Fruit fly (Drosophila melanogaster) whole organism, embryonic: ENCODE data around the gene dob.
A peak's percentile ranks its signal among the peaks of the same experiment; 100 is the strongest.

Experiments used
- Atf3 ChIP-seq: fragments of 200-800 bp; sonication (Bioruptor generic); optimal IDR thresholded peaks from 3 replicates; lab custom pipeline; 2016; ENCODE audit warnings: missing biosample characterization, missing genetic modification characterization
- CG10274 ChIP-seq: fragments of 200-800 bp; sonication (Bioruptor generic); optimal IDR thresholded peaks from 3 replicates; lab custom pipeline; 2017; ENCODE audit warnings: missing biosample characterization, mild to moderate bottlenecking, missing genetic modification characterization
- CG11560 ChIP-seq: fragments of 200-800 bp; sonication (Bioruptor generic); IDR thresholded peaks from 3 replicates; pipeline ENCODE4 v1.3.6; 2022; ENCODE audit warnings: missing biosample characterization, missing genetic modification characterization
- CG13624 ChIP-seq: fragments of 200-800 bp; sonication (Bioruptor generic); optimal IDR thresholded peaks from 2 replicates; lab custom pipeline; 2016; ENCODE audit warnings: missing biosample characterization, missing genetic modification characterization
- CG14710 ChIP-seq: fragments of 200-800 bp; sonication (Bioruptor generic); optimal IDR thresholded peaks from 3 replicates; lab custom pipeline; 2019; ENCODE audit warnings: missing biosample characterization, mild to moderate bottlenecking, missing genetic modification characterization, moderate library complexity
- CG15479 ChIP-seq: fragments of 200-800 bp; sonication (Bioruptor generic); optimal IDR thresholded peaks from 3 replicates; lab custom pipeline; 2019; ENCODE audit warnings: missing biosample characterization, mild to moderate bottlenecking, missing genetic modification characterization, moderate library complexity
- CG17912 ChIP-seq: fragments of 200-800 bp; sonication (Bioruptor generic); optimal IDR thresholded peaks from 2 replicates; lab custom pipeline; 2018; ENCODE audit warnings: missing biosample characterization, mild to moderate bottlenecking, missing genetic modification characterization
- CG1832 ChIP-seq: fragments of 200-800 bp; sonication (Bioruptor generic); optimal IDR thresholded peaks from 2 replicates; lab custom pipeline; 2017; ENCODE audit warnings: missing biosample characterization, mild to moderate bottlenecking, missing genetic modification characterization, inconsistent platforms
- CG2116 ChIP-seq: fragments of 200-800 bp; sonication (Bioruptor generic); optimal IDR thresholded peaks from 3 replicates; lab custom pipeline; 2018; ENCODE audit warnings: missing biosample characterization, mild to moderate bottlenecking, missing genetic modification characterization
- CG30403 ChIP-seq: fragments of 200-800 bp; sonication (Bioruptor generic); optimal IDR thresholded peaks from 3 replicates; lab custom pipeline; 2016; ENCODE audit warnings: missing biosample characterization, missing genetic modification characterization
- CG32532 ChIP-seq: fragments of 200-800 bp; sonication (Bioruptor generic); IDR thresholded peaks from 2 replicates; pipeline ENCODE4 v1.3.6; 2022; ENCODE audit warnings: missing biosample characterization, missing genetic modification characterization
- CG4854 ChIP-seq: fragments of 200-800 bp; sonication (Bioruptor generic); optimal IDR thresholded peaks from 2 replicates; lab custom pipeline; 2016; ENCODE audit warnings: missing biosample characterization, missing genetic modification characterization, inconsistent platforms
- CG7987 ChIP-seq: fragments of 200-800 bp; sonication (Bioruptor generic); optimal IDR thresholded peaks from 2 replicates; lab custom pipeline; 2018; ENCODE audit warnings: missing biosample characterization, mild to moderate bottlenecking, missing genetic modification characterization, moderate library complexity
- Chrac-16 ChIP-seq: fragments of 200-800 bp; sonication (Bioruptor generic); optimal IDR thresholded peaks from 3 replicates; lab custom pipeline; 2016; ENCODE audit warnings: missing biosample characterization, missing genetic modification characterization
- D19A ChIP-seq: fragments of 200-800 bp; optimal IDR thresholded peaks from 3 replicates; lab custom pipeline; 2019; ENCODE audit warnings: missing biosample characterization, mild to moderate bottlenecking, missing genetic modification characterization, moderate library complexity
- Dbx ChIP-seq: fragments of 200-800 bp; sonication (Bioruptor generic); IDR thresholded peaks from 3 replicates; pipeline ENCODE4 v1.3.6; 2022; ENCODE audit warnings: missing biosample characterization, missing genetic modification characterization
- Doc3 ChIP-seq: fragments of 200-800 bp; sonication (Bioruptor generic); IDR thresholded peaks from 3 replicates; pipeline ENCODE4 v1.3.6; 2022; ENCODE audit warnings: missing biosample characterization, missing genetic modification characterization; ENCODE audit not compliant: partially characterized antibody
- Drgx ChIP-seq: fragments of 200-800 bp; sonication (Bioruptor generic); IDR thresholded peaks from 2 replicates; pipeline ENCODE4 v1.3.6; 2022; ENCODE audit warnings: missing biosample characterization, missing genetic modification characterization
- Eip74EF ChIP-seq, 2 experiments: fragments of 200-800 bp in 1 of 2; fragments of >200 bp in 1 of 2; sonication (Bioruptor generic) in 1 of 2; optimal IDR thresholded peaks; 2 replicates each; lab custom pipeline; 2017 to 2019; ENCODE audit warnings: missing biosample characterization in 2 of 2, missing genetic modification characterization in 2 of 2, mild to moderate bottlenecking in 1 of 2, moderate library complexity in 1 of 2
- Ets65A ChIP-seq: fragments of 200-800 bp; sonication (Bioruptor generic); peaks from one replicate; lab custom pipeline; 2016; ENCODE audit warnings: missing biosample characterization, missing genetic modification characterization
- Gug ChIP-seq: fragments of 200-800 bp; sonication (Bioruptor generic); IDR thresholded peaks from 4 replicates; pipeline ENCODE4 v1.3.6; 2022; ENCODE audit warnings: missing biosample characterization, missing genetic modification characterization
- Oaz ChIP-seq: fragments of 200-800 bp; sonication (Bioruptor generic); IDR thresholded peaks from 2 replicates; pipeline ENCODE4 v1.3.6; 2022; ENCODE audit warnings: missing biosample characterization, missing genetic modification characterization
- PHDP ChIP-seq: fragments of 200-800 bp; sonication (Bioruptor generic); optimal IDR thresholded peaks from 3 replicates; lab custom pipeline; 2018; ENCODE audit warnings: missing biosample characterization, mild to moderate bottlenecking, missing genetic modification characterization, moderate library complexity
- Ptx1 ChIP-seq: fragments of 200-800 bp; sonication (Bioruptor generic); IDR thresholded peaks from 2 replicates; pipeline ENCODE4 v1.3.6; 2022; ENCODE audit warnings: missing biosample characterization, missing genetic modification characterization
- Sin3A ChIP-seq: fragments of >200 bp; optimal IDR thresholded peaks from 2 replicates; lab custom pipeline; 2018
- Spps ChIP-seq: fragments of 200-800 bp; sonication (Bioruptor generic); optimal IDR thresholded peaks from 2 replicates; lab custom pipeline; 2018; ENCODE audit warnings: missing biosample characterization, mild to moderate bottlenecking, missing genetic modification characterization
- Stat92E ChIP-seq, 3 experiments: fragments of >200 bp in 2 of 3; fragments of 200-800 bp in 1 of 3; sonication (Bioruptor generic) in 1 of 3; optimal IDR thresholded peaks; 2 replicates each; lab custom pipeline; 2017 to 2019; ENCODE audit warnings: missing biosample characterization in 3 of 3, missing genetic modification characterization in 3 of 3, mild to moderate bottlenecking in 1 of 3, moderate library complexity in 1 of 3
- abd-A ChIP-seq: fragments of 200-800 bp; sonication (Bioruptor generic); optimal IDR thresholded peaks from 3 replicates; lab custom pipeline; 2019; ENCODE audit warnings: missing biosample characterization, mild to moderate bottlenecking, missing genetic modification characterization, moderate library complexity
- bcd ChIP-seq: fragments of 200-800 bp; sonication (Bioruptor generic); optimal IDR thresholded peaks from 2 replicates; lab custom pipeline; 2017; ENCODE audit warnings: missing biosample characterization, mild to moderate bottlenecking, missing genetic modification characterization
- caup ChIP-seq: fragments of 200-800 bp; sonication (Bioruptor generic); optimal IDR thresholded peaks from 3 replicates; lab custom pipeline; 2017; ENCODE audit warnings: missing biosample characterization, mild to moderate bottlenecking, missing genetic modification characterization, moderate library complexity; ENCODE audit not compliant: severe bottlenecking
- ci ChIP-seq: fragments of 200-800 bp; sonication (Bioruptor generic); IDR thresholded peaks from 3 replicates; pipeline ENCODE4 v1.3.6; 2022; ENCODE audit warnings: missing biosample characterization, missing genetic modification characterization
- corto ChIP-seq: fragments of 200-800 bp; sonication (Bioruptor generic); optimal IDR thresholded peaks from 2 replicates; lab custom pipeline; 2016; ENCODE audit warnings: missing biosample characterization, mild to moderate bottlenecking, missing genetic modification characterization, moderate library complexity
- cwo ChIP-seq: fragments of 200-800 bp; sonication (Bioruptor generic); optimal IDR thresholded peaks from 3 replicates; lab custom pipeline; 2017; ENCODE audit warnings: missing biosample characterization, missing genetic modification characterization, mild to moderate bottlenecking, moderate library complexity, missing genetic modification reagents
- danr ChIP-seq: fragments of 200-800 bp; sonication (Bioruptor generic); IDR thresholded peaks from 2 replicates; pipeline ENCODE4 v1.3.6; 2022; ENCODE audit warnings: missing biosample characterization, missing genetic modification characterization
- dati ChIP-seq: fragments of 200-800 bp; sonication (Bioruptor generic); IDR thresholded peaks from 2 replicates; pipeline ENCODE4 v1.3.6; 2022; ENCODE audit warnings: missing biosample characterization, missing genetic modification characterization
- ham ChIP-seq: fragments of 200-800 bp; sonication (Bioruptor generic); IDR thresholded peaks from 2 replicates; pipeline ENCODE4 v1.3.6; 2022; ENCODE audit warnings: missing biosample characterization, missing genetic modification characterization
- hb ChIP-seq: fragments of 200-800 bp; sonication (Bioruptor generic); IDR thresholded peaks from 3 replicates; pipeline ENCODE4 v1.3.6; 2022; ENCODE audit warnings: missing biosample characterization, missing genetic modification characterization; ENCODE audit not compliant: partially characterized antibody
- insv ChIP-seq, 2 experiments: fragments of 200-800 bp; sonication (Bioruptor generic); optimal IDR thresholded peaks; 3 replicates each; lab custom pipeline; 2016 to 2018; ENCODE audit warnings: missing biosample characterization in 2 of 2, missing genetic modification characterization in 2 of 2
- nerfin-2 ChIP-seq: fragments of 200-800 bp; sonication (Bioruptor generic); IDR thresholded peaks from 2 replicates; pipeline ENCODE4 v1.3.6; 2022; ENCODE audit warnings: missing biosample characterization, missing genetic modification characterization; ENCODE audit not compliant: partially characterized antibody
- otp ChIP-seq: fragments of 200-800 bp; sonication (Bioruptor generic); IDR thresholded peaks from 3 replicates; pipeline ENCODE4, ENCODE4 v1.3.6; 2022; ENCODE audit warnings: missing biosample characterization, missing genetic modification characterization
- sc ChIP-seq, 3 experiments: fragments of >200 bp in 2 of 3; fragments of 200-800 bp in 1 of 3; sonication (Bioruptor generic) in 1 of 3; optimal IDR thresholded peaks; 2 replicates in 2 of 3; 3 replicates in 1 of 3; lab custom pipeline; 2017; ENCODE audit warnings: mild to moderate bottlenecking in 1 of 3, missing biosample characterization in 1 of 3, missing genetic modification characterization in 1 of 3, missing genetic modification reagents in 1 of 3
- slbo ChIP-seq: fragments of 200-800 bp; sonication (Bioruptor generic); IDR thresholded peaks from 2 replicates; pipeline ENCODE4 v1.3.6; 2022; ENCODE audit warnings: missing biosample characterization, missing genetic modification characterization
- stwl ChIP-seq: fragments of 200-800 bp; sonication (Bioruptor generic); optimal IDR thresholded peaks from 3 replicates; lab custom pipeline; 2018; ENCODE audit warnings: missing biosample characterization, mild to moderate bottlenecking, missing genetic modification characterization, moderate library complexity
- tio ChIP-seq: fragments of 200-800 bp; sonication (Bioruptor generic); optimal IDR thresholded peaks from 2 replicates; lab custom pipeline; 2017; ENCODE audit warnings: missing biosample characterization, missing genetic modification characterization, inconsistent platforms
- tna ChIP-seq: fragments of 200-800 bp; sonication (Bioruptor generic); IDR thresholded peaks from 2 replicates; pipeline ENCODE4 v1.3.6; 2022; ENCODE audit warnings: missing biosample characterization, missing genetic modification characterization; ENCODE audit not compliant: partially characterized antibody
- tup ChIP-seq: fragments of 200-800 bp; sonication (Bioruptor generic); optimal IDR thresholded peaks from 2 replicates; lab custom pipeline; 2016; ENCODE audit warnings: missing biosample characterization, mild to moderate bottlenecking, missing genetic modification characterization, moderate library complexity
- vvl ChIP-seq: fragments of 200-800 bp; sonication (Bioruptor generic); IDR thresholded peaks from 2 replicates; pipeline ENCODE4 v1.3.6; 2022; ENCODE audit warnings: missing biosample characterization, missing genetic modification characterization
- z ChIP-seq: fragments of 200-800 bp; sonication (Bioruptor generic); IDR thresholded peaks from 3 replicates; pipeline ENCODE4 v1.3.6; 2022; ENCODE audit warnings: missing biosample characterization, missing genetic modification characterization
- zen ChIP-seq: fragments of 200-800 bp; sonication (Bioruptor generic); optimal IDR thresholded peaks from 3 replicates; lab custom pipeline; 2018; ENCODE audit warnings: missing biosample characterization, mild to moderate bottlenecking, missing genetic modification characterization, moderate library complexity

Gene dob

DNA sequence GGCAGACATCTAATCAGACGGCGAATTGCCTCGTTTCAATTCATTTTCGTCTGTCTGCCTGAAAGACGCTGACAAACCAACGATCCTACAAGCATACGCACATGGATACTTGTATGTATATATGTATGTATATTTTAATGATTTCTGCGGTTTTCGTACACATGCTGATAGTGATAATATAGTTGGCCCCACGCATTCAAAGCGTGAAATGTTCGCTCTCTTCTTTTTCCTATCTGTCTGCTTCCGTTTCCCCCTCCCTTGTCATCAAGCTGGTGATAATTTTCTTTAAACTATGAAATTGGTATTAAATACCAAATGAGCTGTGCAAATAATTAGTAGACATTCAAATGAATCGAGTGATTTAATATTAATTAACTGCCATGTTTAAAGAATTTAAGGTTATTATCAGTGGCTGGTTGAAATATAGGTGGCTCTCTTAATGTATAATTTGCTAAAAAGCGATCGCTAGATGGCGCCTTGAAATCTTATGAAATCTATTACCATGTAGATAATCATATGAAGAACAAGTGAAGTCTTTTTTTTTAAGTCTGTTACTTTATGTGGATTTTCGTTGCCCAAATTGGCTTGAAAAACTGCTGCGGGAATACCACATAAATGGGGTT lies 14.1 kb downstream of the dob start, which contains the start of gene CG33177 (continued):
- no peak for TF ChIP-seq CG10274 (GFP tag; lab: Kevin White, UChicago)
- TF ChIP-seq bcd, result no peak
- peak; percentile 37; the same call in 1 of the 2 replicates for TF ChIP-seq slbo (GFP tag; lab: Robert Waterston, UW)
- TF ChIP-seq Gug, result no peak
- peak; percentile 42 for TF ChIP-seq stwl
- no peak for TF ChIP-seq tup (GFP tag; lab: Kevin White, UChicago)
- TF ChIP-seq nerfin-2 (GFP tag; lab: Robert Waterston, UW), result no peak
- no peak; the same call in 1 of the 2 replicates for TF ChIP-seq Ptx1
- TF ChIP-seq CG14710, result peak; percentile 10
- TF ChIP-seq Drgx (GFP tag; lab: Robert Waterston, UW), result no peak
- peak; percentile 56 for TF ChIP-seq CG17912 (GFP tag; lab: Kevin White, UChicago)
- no peak for TF ChIP-seq dati (GFP tag; lab: Robert Waterston, UW)
- no peak for TF ChIP-seq corto (GFP tag; lab: Kevin White, UChicago)
- no peak for TF ChIP-seq cwo (GFP tag; lab: Kevin White, UChicago)
- peak; percentile 30 for TF ChIP-seq abd-A (tag; lab: Kevin White, UChicago)
- TF ChIP-seq ci, result no peak
- TF ChIP-seq CG15479, result no peak
- no peak for TF ChIP-seq Oaz (GFP tag; lab: Robert Waterston, UW)
- no peak for TF ChIP-seq z (GFP tag; lab: Robert Waterston, UW)
- TF ChIP-seq CG13624, result no peak
- TF ChIP-seq CG4854, result no peak
- TF ChIP-seq CG11560 (tag; lab: Robert Waterston, UW), result no peak
- no peak for TF ChIP-seq insv (GFP tag; optimal IDR thresholded peaks at IDR 0.05; lab: Kevin White, UChicago)
- no peak for TF ChIP-seq CG1832 (GFP tag; lab: Kevin White, UChicago)
- peak; percentile 97 for TF ChIP-seq CG7987
- TF ChIP-seq Doc3 (GFP tag; lab: Robert Waterston, UW), result no peak
- no peak for TF ChIP-seq sc (optimal IDR thresholded peaks at IDR 0.05; lab: Kevin White, UChicago)
- no peak for TF ChIP-seq sc (GFP tag; optimal IDR thresholded peaks at IDR 0.05; lab: Kevin White, UChicago)
- TF ChIP-seq CG2116 (GFP tag; lab: Kevin White, UChicago), result peak; percentile 3
- no peak for TF ChIP-seq Sin3A
- TF ChIP-seq CG30403 (GFP tag; lab: Kevin White, UChicago), result peak; percentile 14
- peak in 1 of 2 experiments; percentile 34 for TF ChIP-seq Eip74EF (GFP tag; optimal IDR thresholded peaks at IDR 0.05; lab: Kevin White, UChicago)
- TF ChIP-seq tio (GFP tag; lab: Kevin White, UChicago), result no peak
- TF ChIP-seq tna (GFP tag; lab: Robert Waterston, UW), result no peak
- TF ChIP-seq PHDP, result peak; percentile 35
- TF ChIP-seq vvl (GFP tag; lab: Robert Waterston, UW), result peak; percentile 34; the same call in 1 of the 2 replicates
- no peak for TF ChIP-seq danr (GFP tag; lab: Robert Waterston, UW)
- TF ChIP-seq otp, result no peak
- TF ChIP-seq Dbx (GFP tag; lab: Robert Waterston, UW), result no peak
- no peak for TF ChIP-seq hb
- TF ChIP-seq Spps (tag; lab: Kevin White, UChicago), result no peak
- TF ChIP-seq Ets65A (GFP tag; lab: Kevin White, UChicago), result peak; percentile 37
- no peak for TF ChIP-seq ham (GFP tag; lab: Robert Waterston, UW)
- TF ChIP-seq caup, result no peak
- TF ChIP-seq zen, result peak; percentile 79
- no peak for TF ChIP-seq Stat92E (GFP tag; optimal IDR thresholded peaks at IDR 0.05; lab: Kevin White, UChicago)
- peak; percentile 21; the same call in 1 of the 2 replicates for TF ChIP-seq CG32532 (GFP tag; lab: Robert Waterston, UW)
- peak; percentile 18 for TF ChIP-seq Chrac-16 (GFP tag; lab: Kevin White, UChicago)
- TF ChIP-seq D19A (tag; lab: Kevin White, UChicago), result no peak
- TF ChIP-seq Atf3 (GFP tag; lab: Kevin White, UChicago), result no peak
